Worm (Caenorhabditis elegans) whole organism, young adult: ENCODE data around the gene polk-1.

Experiments
- B0336.3 ChIP-seq: fragments of 200-800 bp; sonication (Bioruptor generic); IDR thresholded peaks from 2 replicates; pipeline ENCODE4 v1.3.6; 2022; ENCODE audit warnings: missing genetic modification characterization, missing compliant biosample characterization
- F10E7.11 ChIP-seq: sonication (generic microtip); optimal IDR thresholded peaks from 2 replicates; lab custom pipeline; 2017; ENCODE audit warnings: mild to moderate bottlenecking, missing genetic modification characterization, moderate library complexity, missing compliant biosample characterization
- F22D6.2 ChIP-seq: sonication (generic microtip); optimal IDR thresholded peaks from 2 replicates; lab custom pipeline; 2016; ENCODE audit warnings: mild to moderate bottlenecking, missing genetic modification characterization, missing compliant biosample characterization
- F33H1.4 ChIP-seq: fragments of 200-800 bp; sonication (Bioruptor generic); IDR thresholded peaks from 2 replicates; pipeline ENCODE4 v1.3.6; 2022; ENCODE audit warnings: missing genetic modification reagents, missing genetic modification characterization, missing compliant biosample characterization
- F57A8.1 ChIP-seq: fragments of 200-800 bp; sonication (Bioruptor generic); optimal IDR thresholded peaks from 2 replicates; lab custom pipeline; 2018; ENCODE audit warnings: mild to moderate bottlenecking, missing genetic modification characterization, moderate library complexity, missing compliant biosample characterization
- T07F8.4 ChIP-seq: sonication (generic microtip); optimal IDR thresholded peaks from 2 replicates; lab custom pipeline; 2016; ENCODE audit warnings: mild to moderate bottlenecking, missing genetic modification characterization, moderate library complexity, missing compliant biosample characterization
- T26A5.8 ChIP-seq: sonication (generic microtip); optimal IDR thresholded peaks from 2 replicates; lab custom pipeline; 2016; ENCODE audit warnings: missing genetic modification characterization, missing compliant biosample characterization
- Y67H2A.10 ChIP-seq: fragments of 200-800 bp; sonication (Bioruptor generic); conservative IDR thresholded peaks from 2 replicates; pipeline ENCODE4 v1.3.6; 2022; ENCODE audit warnings: missing genetic modification reagents, missing genetic modification characterization, missing compliant biosample characterization
- Y95B8A.8 ChIP-seq: fragments of 200-800 bp; sonication (Bioruptor generic); IDR thresholded peaks from 2 replicates; pipeline ENCODE4 v1.3.6; 2022; ENCODE audit warnings: missing genetic modification reagents, missing genetic modification characterization, missing compliant biosample characterization
- ama-1 ChIP-seq, 3 experiments: fragments of 150-350 bp in 1 of 3; sonication (generic microtip) in 2 of 3; optimal IDR thresholded peaks; 2 replicates each; lab custom pipeline; 2014 to 2018; ENCODE audit warnings: missing biosample characterization in 2 of 3, missing genetic modification characterization in 2 of 3, missing genetic modification reagents in 2 of 3
- atf-7 ChIP-seq: sonication (generic microtip); optimal IDR thresholded peaks from 2 replicates; lab custom pipeline; 2017; ENCODE audit warnings: mild to moderate bottlenecking, missing genetic modification characterization, missing compliant biosample characterization
- attf-6 ChIP-seq: fragments of 200-800 bp; sonication (Bioruptor generic); IDR thresholded peaks from 2 replicates; pipeline ENCODE4 v1.3.6; 2022; ENCODE audit warnings: missing genetic modification reagents, missing genetic modification characterization, missing compliant biosample characterization
- bed-1 ChIP-seq: fragments of 200-800 bp; sonication (Bioruptor generic); IDR thresholded peaks from 2 replicates; pipeline ENCODE4 v1.3.6; 2022; ENCODE audit warnings: missing genetic modification reagents, missing genetic modification characterization, missing compliant biosample characterization
- cebp-1 ChIP-seq, 2 experiments: fragments of 200-800 bp in 1 of 2; sonication (Bioruptor generic) in 1 of 2; sonication (generic microtip) in 1 of 2; IDR thresholded peaks in 1 of 2; optimal IDR thresholded peaks in 1 of 2; 2 replicates each; pipeline versions ENCODE4 v1.3.6 to Lab custom; 2017 to 2022; ENCODE audit warnings: missing compliant biosample characterization in 2 of 2, missing genetic modification characterization in 2 of 2, mild to moderate bottlenecking in 1 of 2, missing genetic modification reagents in 1 of 2, moderate library complexity in 1 of 2
- ceh-79 ChIP-seq: sonication (generic microtip); optimal IDR thresholded peaks from 2 replicates; lab custom pipeline; 2017; ENCODE audit warnings: mild to moderate bottlenecking, missing genetic modification characterization, missing compliant biosample characterization
- ceh-91 ChIP-seq: fragments of 200-800 bp; sonication (Bioruptor generic); IDR thresholded peaks from 2 replicates; pipeline ENCODE4 v1.3.6; 2022; ENCODE audit warnings: missing genetic modification reagents, missing genetic modification characterization, missing compliant biosample characterization
- chd-7 ChIP-seq: sonication (generic microtip); optimal IDR thresholded peaks from 2 replicates; lab custom pipeline; 2016; ENCODE audit warnings: mild to moderate bottlenecking, missing genetic modification characterization, moderate library complexity, missing compliant biosample characterization
- dpff-1 ChIP-seq: sonication (generic microtip); optimal IDR thresholded peaks from 2 replicates; lab custom pipeline; 2017; ENCODE audit warnings: mild to moderate bottlenecking, missing genetic modification characterization, missing compliant biosample characterization
- egl-18 ChIP-seq: fragments of 200-800 bp; sonication (Bioruptor generic); IDR thresholded peaks from 2 replicates; pipeline ENCODE4 v1.3.6; 2022; ENCODE audit warnings: missing genetic modification reagents, missing genetic modification characterization, missing compliant biosample characterization
- ets-4 ChIP-seq: fragments of 200-800 bp; sonication (Bioruptor generic); optimal IDR thresholded peaks from 2 replicates; lab custom pipeline; 2018; ENCODE audit warnings: mild to moderate bottlenecking, missing genetic modification characterization, missing compliant biosample characterization
- gei-17 ChIP-seq: fragments of 200-800 bp; sonication (Bioruptor generic); optimal IDR thresholded peaks from 2 replicates; lab custom pipeline; 2018; ENCODE audit warnings: mild to moderate bottlenecking, missing genetic modification characterization, missing compliant biosample characterization
- hlh-12 ChIP-seq: sonication (generic microtip); optimal IDR thresholded peaks from 2 replicates; lab custom pipeline; 2016; ENCODE audit warnings: missing genetic modification characterization, missing compliant biosample characterization
- hlh-26 ChIP-seq: fragments of 200-800 bp; sonication (Bioruptor generic); conservative IDR thresholded peaks from 2 replicates; pipeline ENCODE4 v1.3.6; 2022; ENCODE audit warnings: missing genetic modification reagents, missing genetic modification characterization, missing compliant biosample characterization
- let-607 ChIP-seq, 2 experiments: fragments of 200-800 bp in 1 of 2; sonication (Bioruptor generic) in 1 of 2; sonication (generic microtip) in 1 of 2; optimal IDR thresholded peaks; 2 replicates each; lab custom pipeline; 2016 to 2018; ENCODE audit warnings: mild to moderate bottlenecking in 2 of 2, missing compliant biosample characterization in 2 of 2, missing genetic modification characterization in 2 of 2, moderate library complexity in 2 of 2, missing genotype in 1 of 2
- lin-26 ChIP-seq: fragments of 200-800 bp; sonication (Bioruptor generic); IDR thresholded peaks from 2 replicates; pipeline ENCODE4 v1.3.6; 2022; ENCODE audit warnings: missing genetic modification reagents, missing genetic modification characterization, missing compliant biosample characterization
- lsy-27 ChIP-seq: sonication (generic microtip); optimal IDR thresholded peaks from 2 replicates; lab custom pipeline; 2017; ENCODE audit warnings: missing genetic modification characterization, mild to moderate bottlenecking, missing compliant biosample characterization, antibody characterized with exemption, missing genotype, borderline replicate concordance; ENCODE audit not compliant: insufficient read depth
- madf-10 ChIP-seq: sonication (generic microtip); optimal IDR thresholded peaks from 2 replicates; lab custom pipeline; 2016; ENCODE audit warnings: mild to moderate bottlenecking, missing genetic modification characterization, missing compliant biosample characterization
- madf-3 ChIP-seq: fragments of 200-800 bp; sonication (Bioruptor generic); IDR thresholded peaks from 2 replicates; pipeline ENCODE4 v1.3.6; 2022; ENCODE audit warnings: missing genetic modification reagents, missing genetic modification characterization, missing compliant biosample characterization
- nhr-120 ChIP-seq: fragments of 200-800 bp; sonication (Bioruptor generic); IDR thresholded peaks from 2 replicates; pipeline ENCODE4 v1.3.6; 2022; ENCODE audit warnings: missing genetic modification characterization, missing compliant biosample characterization
- nhr-179 ChIP-seq: sonication (generic microtip); optimal IDR thresholded peaks from 2 replicates; lab custom pipeline; 2016; ENCODE audit warnings: mild to moderate bottlenecking, missing genetic modification characterization, missing compliant biosample characterization
- nhr-27 ChIP-seq: fragments of 200-800 bp; sonication (Bioruptor generic); optimal IDR thresholded peaks from 2 replicates; lab custom pipeline; 2018; ENCODE audit warnings: mild to moderate bottlenecking, missing genetic modification characterization, moderate library complexity, missing compliant biosample characterization
- nhr-80 ChIP-seq: sonication (generic microtip); optimal IDR thresholded peaks from 2 replicates; lab custom pipeline; 2016; ENCODE audit warnings: missing genetic modification characterization, missing compliant biosample characterization
- snpc-1.3 ChIP-seq: sonication (generic microtip); optimal IDR thresholded peaks from 2 replicates; lab custom pipeline; 2017; ENCODE audit warnings: missing genetic modification characterization, mild to moderate bottlenecking, missing compliant biosample characterization, antibody characterized with exemption, moderate library complexity, missing genotype, missing genetic modification reagents; ENCODE audit not compliant: insufficient read depth
- snpc-3.4 ChIP-seq: sonication (generic microtip); optimal IDR thresholded peaks from 2 replicates; lab custom pipeline; 2017; ENCODE audit warnings: missing genetic modification characterization, mild to moderate bottlenecking, missing compliant biosample characterization, antibody characterized with exemption, moderate library complexity, missing genotype, missing genetic modification reagents
- snpc-4 ChIP-seq, 5 experiments: fragments of 150-350 bp in 1 of 5; sonication (generic microtip) in 4 of 5; optimal IDR thresholded peaks; 2 replicates each; lab custom pipeline; 2014 to 2018; ENCODE audit warnings: missing genetic modification characterization in 5 of 5, missing biosample characterization in 3 of 5, antibody characterized with exemption in 2 of 5, mild to moderate bottlenecking in 2 of 5, missing compliant biosample characterization in 2 of 5, missing genotype in 2 of 5, moderate library complexity in 2 of 5, missing genetic modification reagents in 1 of 5
- sptf-2 ChIP-seq: fragments of 200-800 bp; sonication (Bioruptor generic); optimal IDR thresholded peaks from 2 replicates; lab custom pipeline; 2018; ENCODE audit warnings: mild to moderate bottlenecking, missing genetic modification characterization, missing compliant biosample characterization
- tlf-1 ChIP-seq: fragments of 200-800 bp; sonication (Bioruptor generic); optimal IDR thresholded peaks from 2 replicates; lab custom pipeline; 2018; ENCODE audit warnings: mild to moderate bottlenecking, missing genetic modification characterization, missing compliant biosample characterization
- unc-130 ChIP-seq: sonication (generic microtip); optimal IDR thresholded peaks from 2 replicates; lab custom pipeline; 2016; ENCODE audit warnings: missing genetic modification reagents, missing genetic modification characterization, missing compliant biosample characterization
- ztf-22 ChIP-seq: fragments of 200-800 bp; sonication (Bioruptor generic); optimal IDR thresholded peaks from 2 replicates; lab custom pipeline; 2018; ENCODE audit warnings: mild to moderate bottlenecking, missing genetic modification characterization, moderate library complexity, missing compliant biosample characterization
- ztf-25 ChIP-seq: fragments of 200-800 bp; sonication (Bioruptor generic); IDR thresholded peaks from 2 replicates; pipeline ENCODE4 v1.3.6; 2022; ENCODE audit warnings: missing genetic modification reagents, missing genetic modification characterization, missing compliant biosample characterization
- ztf-3 ChIP-seq: fragments of 200-800 bp; sonication (Bioruptor generic); optimal IDR thresholded peaks from 2 replicates; lab custom pipeline; 2018; ENCODE audit warnings: mild to moderate bottlenecking, missing genetic modification characterization, missing compliant biosample characterization

Gene polk-1

DNA sequence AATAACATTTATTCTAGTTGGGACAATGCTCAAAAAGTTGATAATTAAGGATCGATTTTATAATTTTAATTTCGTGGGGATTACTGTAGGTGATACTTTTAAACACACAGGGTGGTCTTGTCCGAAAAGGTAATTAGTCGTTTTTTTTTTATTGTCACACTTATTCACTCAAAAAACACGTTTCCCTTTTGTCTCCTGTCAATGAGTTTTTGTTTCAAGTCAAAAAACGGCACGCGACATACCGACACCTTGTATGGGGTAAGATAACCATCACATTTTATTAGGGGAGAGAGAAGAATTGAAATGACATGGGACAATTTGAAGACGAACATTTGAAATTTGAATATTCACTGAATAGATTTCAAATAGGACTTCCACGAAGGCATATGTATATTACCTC, 3.3 kb downstream of the polk-1 start:
- TF ChIP-seq nhr-179 (tag; lab: Kevin White, UChicago) (no peak), lin-26 (GFP tag; lab: Robert Waterston, UW) (no peak), F22D6.2 (tag; lab: Kevin White, UChicago) (no peak)

DNA sequence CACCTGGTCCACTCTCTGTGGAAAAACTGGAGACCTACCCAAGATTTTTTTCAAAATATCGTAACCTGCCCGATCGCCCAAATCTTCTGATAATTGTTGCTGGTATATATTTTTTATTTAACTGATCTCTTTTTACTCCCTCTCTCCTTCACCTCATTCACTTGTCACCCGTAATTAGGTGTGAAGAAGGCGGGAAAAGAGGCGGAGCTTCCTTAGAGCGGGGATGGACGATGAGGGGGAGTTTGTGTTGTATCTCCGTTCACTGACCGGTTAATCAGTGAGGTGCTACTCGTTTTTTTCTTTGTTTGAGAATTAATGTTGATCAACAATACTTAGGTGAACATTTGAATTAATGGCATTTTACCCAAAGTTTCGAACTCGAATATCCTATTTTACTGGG, 6.0 kb downstream of the polk-1 start, which contains the start of gene ceh-16:
ceh-16 (plus strand) TSS at position 301 of the 400 bp plus-strand sequence.
- TF ChIP-seq T26A5.8 (tag; lab: Kevin White, UChicago): no peak
- no peak for TF ChIP-seq attf-6 (GFP tag; lab: Robert Waterston, UW)
- no peak for TF ChIP-seq lin-26 (GFP tag; lab: Robert Waterston, UW)
- TF ChIP-seq bed-1 (GFP tag; lab: Robert Waterston, UW): no peak
- TF ChIP-seq ztf-22 (GFP tag; lab: Kevin White, UChicago): no peak
- TF ChIP-seq gei-17: no peak
- no peak for TF ChIP-seq F10E7.11 (tag; lab: Kevin White, UChicago)
- no peak for TF ChIP-seq snpc-3.4
- no peak for TF ChIP-seq ztf-25 (GFP tag; lab: Robert Waterston, UW)
- TF ChIP-seq snpc-4 (GFP tag; optimal IDR thresholded peaks at IDR 0.05; lab: Kevin White, UChicago): no peak
- TF ChIP-seq snpc-4 (tag; optimal IDR thresholded peaks at IDR 0.05; lab: Kevin White, UChicago): no peak
- TF ChIP-seq nhr-80 (tag; lab: Kevin White, UChicago): no peak
- TF ChIP-seq Y67H2A.10 (GFP tag; lab: Robert Waterston, UW): no peak
- TF ChIP-seq sptf-2: no peak
- no peak for TF ChIP-seq snpc-1.3 (tag; lab: Kevin White, UChicago)
- TF ChIP-seq ceh-79 (tag; lab: Kevin White, UChicago): no peak
- TF ChIP-seq hlh-26: no peak
- no peak for TF ChIP-seq F33H1.4 (GFP tag; lab: Robert Waterston, UW)

- TF ChIP-seq lsy-27: no peak
- no peak for TF ChIP-seq madf-10 (tag; lab: Kevin White, UChicago)
- TF ChIP-seq snpc-3.4: no peak
- no peak for TF ChIP-seq egl-18 (GFP tag; lab: Robert Waterston, UW)
- TF ChIP-seq nhr-27 (tag; lab: Kevin White, UChicago): no peak
- TF ChIP-seq nhr-120 (GFP tag; lab: Robert Waterston, UW): no peak
- no peak for TF ChIP-seq cebp-1 (GFP tag; IDR thresholded peaks at IDR 0.05; lab: Robert Waterston, UW)
- TF ChIP-seq cebp-1 (tag; optimal IDR thresholded peaks at IDR 0.05; lab: Kevin White, UChicago): no peak
- TF ChIP-seq lin-26 (GFP tag; lab: Robert Waterston, UW): no peak
- no peak for TF ChIP-seq T07F8.4 (tag; lab: Kevin White, UChicago)
- TF ChIP-seq unc-130: no peak
- TF ChIP-seq ets-4: no peak
These were observed 6.4 kb downstream of the polk-1 start for ce11 chrIII:8621982-8622381.

ce11 chrIII:8621002-8621401, 7.4 kb downstream of the polk-1 start:
- TF ChIP-seq madf-3 (GFP tag; lab: Robert Waterston, UW): no peak
- no peak for TF ChIP-seq hlh-12 (tag; lab: Kevin White, UChicago)

DNA sequence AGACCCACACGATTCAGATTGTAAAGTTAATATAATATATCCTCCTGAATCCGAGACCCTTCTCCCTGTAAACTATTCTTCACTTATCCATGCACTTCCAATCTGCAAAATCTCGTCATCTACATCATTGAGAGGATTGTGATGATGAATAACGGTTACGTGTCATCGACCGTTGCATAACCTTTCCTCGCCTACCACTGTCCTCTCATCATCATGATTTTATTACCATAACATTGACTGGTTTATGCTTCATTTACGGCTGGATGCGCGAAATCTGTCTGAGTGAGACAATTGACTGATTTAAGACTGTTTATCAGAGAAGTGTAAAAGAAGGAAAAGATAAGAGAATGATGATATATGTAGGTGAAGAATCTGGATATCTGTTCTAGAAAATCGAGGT, 8.1 kb downstream of the polk-1 start:
- no peak for TF ChIP-seq B0336.3
- no peak for TF ChIP-seq F57A8.1
- no peak for TF ChIP-seq ceh-79 (tag; lab: Kevin White, UChicago)
- TF ChIP-seq ztf-3 (GFP tag; lab: Kevin White, UChicago): no peak
- no peak for TF ChIP-seq unc-130
- no peak for TF ChIP-seq atf-7 (tag; lab: Kevin White, UChicago)
- no peak for TF ChIP-seq ceh-91
- no peak for TF ChIP-seq let-607 (tag; optimal IDR thresholded peaks at IDR 0.05; lab: Kevin White, UChicago)
- TF ChIP-seq snpc-1.3 (tag; lab: Kevin White, UChicago): no peak
- no peak for TF ChIP-seq ama-1 (optimal IDR thresholded peaks at IDR 0.05; lab: Kevin White, UChicago)
- TF ChIP-seq ama-1 (GFP tag; optimal IDR thresholded peaks at IDR 0.05; lab: Kevin White, UChicago): no peak
- no peak for TF ChIP-seq tlf-1 (GFP tag; lab: Kevin White, UChicago)
- no peak for TF ChIP-seq ztf-25 (GFP tag; lab: Robert Waterston, UW)
- TF ChIP-seq chd-7 (tag; lab: Kevin White, UChicago): no peak
- no peak for TF ChIP-seq ztf-22 (GFP tag; lab: Kevin White, UChicago)
- no peak for TF ChIP-seq dpff-1 (tag; lab: Kevin White, UChicago)
- TF ChIP-seq Y95B8A.8 (GFP tag; lab: Robert Waterston, UW): no peak
